Fruit fly (Drosophila melanogaster): Measurements from ENCODE around the gene stck.

- TF ChIP-seq CTCF (optimal IDR thresholded peaks at IDR 0.05) (no peak), CG8478 (optimal IDR thresholded peaks at IDR 0.05) (no peak)
Measured at dm6 chr3R:8321447-8321846, 35.3 kb upstream of the stck start, which contains the start of gene Or85a.
